Worm (Caenorhabditis elegans): ENCODE measurements around the gene C07E3.4.
A peak's percentile ranks its signal among the peaks of the same experiment; 100 is the strongest.

Gene C07E3.4

ce11 chrII:10389038-10389437 is 28.5 kb downstream of the C07E3.4 start (continued):
- TF ChIP-seq set-16 (GFP tag; IDR thresholded peaks at IDR 0.05), result no peak
- TF ChIP-seq nhr-42 (GFP tag; IDR thresholded peaks at IDR 0.05), result 0 out of 2 replicates have a peak, but pooled peaks have one; percentile 26
- no peak for TF ChIP-seq egl-43 (GFP tag; IDR thresholded peaks at IDR 0.05)
- 0 out of 2 replicates have a peak, but pooled peaks have one; percentile 31 for TF ChIP-seq madf-9 (GFP tag; conservative IDR thresholded peaks at IDR 0.05)
- no peak for TF ChIP-seq Y5F2A.4 (GFP tag; optimal IDR thresholded peaks at IDR 0.05)
- peak; percentile 93 for TF ChIP-seq dve-1 (tag; optimal IDR thresholded peaks at IDR 0.05; ENCODE audit: insufficient read depth)
- peak; percentile 63 for TF ChIP-seq nhr-77 (tag; optimal IDR thresholded peaks at IDR 0.05)
- TF ChIP-seq skn-1 (tag; optimal IDR thresholded peaks at IDR 0.05), result no peak
- peak; percentile 54 for TF ChIP-seq gei-8 (GFP tag; optimal IDR thresholded peaks at IDR 0.05)
- peak; percentile 78 for TF ChIP-seq T20F7.1 (GFP tag; optimal IDR thresholded peaks at IDR 0.05)

- TF ChIP-seq ZK337.2 (GFP tag; IDR thresholded peaks at IDR 0.05) (no peak), nhr-48 (tag; optimal IDR thresholded peaks at IDR 0.05) (peak; percentile 75), set-16 (GFP tag; IDR thresholded peaks at IDR 0.05) (peak; percentile 26; the same call in 1 of the 2 replicates), T26A8.4 (GFP tag; IDR thresholded peaks at IDR 0.05) (peak; percentile 67), lin-38 (GFP tag; IDR thresholded peaks at IDR 0.05) (peak; percentile 32; the same call in 1 of the 2 replicates), dve-1 (tag; optimal IDR thresholded peaks at IDR 0.05; ENCODE audit: insufficient read depth) (peak; percentile 79), lin-1 (GFP tag; IDR thresholded peaks at IDR 0.05) (peak; percentile 82), hlh-11 (tag; optimal IDR thresholded peaks at IDR 0.05) (peak; percentile 94), nhr-77 (tag; optimal IDR thresholded peaks at IDR 0.05) (peak; percentile 75), ctbp-1 (GFP tag; IDR thresholded peaks at IDR 0.05) (peak; percentile 28; the same call in 1 of the 2 replicates), nhr-10 (tag; optimal IDR thresholded peaks at IDR 0.05) (no peak), mxl-3 (GFP tag; optimal IDR thresholded peaks at IDR 0.05) (peak; percentile 93), ces-1 (GFP tag; optimal IDR thresholded peaks at IDR 0.05) (no peak), lsy-2 (tag; optimal IDR thresholded peaks at IDR 0.05) (peak in 1 of 2 experiments; percentile 48), mdl-1 (tag; optimal IDR thresholded peaks at IDR 0.05) (peak in 1 of 2 experiments; percentile 69), mxl-2 (GFP tag; conservative IDR thresholded peaks at IDR 0.05) (peak; percentile 85), mep-1 (tag; optimal IDR thresholded peaks at IDR 0.05) (peak; percentile 45), daf-19 (GFP tag; conservative IDR thresholded peaks at IDR 0.05) (no peak), tra-1 (GFP tag; IDR thresholded peaks at IDR 0.05) (peak; percentile 87), nhr-102 (tag; optimal IDR thresholded peaks at IDR 0.05) (peak; percentile 53), daf-16 (GFP tag; optimal IDR thresholded peaks at IDR 0.05) (peak in 1 of 2 experiments; percentile 34), daf-16 (tag; optimal IDR thresholded peaks at IDR 0.05) (peak; percentile 89), R02D3.7 (tag; optimal IDR thresholded peaks at IDR 0.05) (no peak), nhr-6 (tag; optimal IDR thresholded peaks at IDR 0.05) (no peak), dmd-9 (GFP tag; IDR thresholded peaks at IDR 0.05) (no peak), hlh-30 (tag; optimal IDR thresholded peaks at IDR 0.05; ENCODE audit: insufficient read depth) (peak; percentile 81), ama-1 (optimal IDR thresholded peaks at IDR 0.05) (peak; percentile 56), nhr-25 (tag; optimal IDR thresholded peaks at IDR 0.05; ENCODE audit: borderline replicate concordance, insufficient read depth) (no peak), pha-4 (GFP tag; IDR thresholded peaks at IDR 0.05) (peak; percentile 24; the same call in 1 of the 2 replicates), pha-4 (tag; optimal IDR thresholded peaks at IDR 0.05) (peak; percentile 15), aha-1 (tag) (peak; percentile 98), Y48G9A.11 (GFP tag; IDR thresholded peaks at IDR 0.05) (no peak), zip-2 (tag; optimal IDR thresholded peaks at IDR 0.05) (peak; percentile 17), mes-2 (tag; optimal IDR thresholded peaks at IDR 0.05; ENCODE audit: poor library complexity, severe bottlenecking) (peak; percentile 51), madf-9 (GFP tag; conservative IDR thresholded peaks at IDR 0.05) (0 out of 2 replicates have a peak, but pooled peaks have one; percentile 15), ceh-62 (tag; optimal IDR thresholded peaks at IDR 0.05) (no peak), cey-2 (tag; optimal IDR thresholded peaks at IDR 0.05; ENCODE audit: borderline replicate concordance, insufficient read depth) (peak; percentile 52), nhr-42 (GFP tag; IDR thresholded peaks at IDR 0.05) (no peak), daf-8 (GFP tag; IDR thresholded peaks at IDR 0.05) (no peak), dmd-6 (GFP tag; IDR thresholded peaks at IDR 0.05) (peak; percentile 93), arid-1 (GFP tag; conservative IDR thresholded peaks at IDR 0.05) (0 out of 2 replicates have a peak, but pooled peaks have one; percentile 31), snpc-4 (tag; optimal IDR thresholded peaks at IDR 0.05) (no peak)
Measured at ce11 chrII:10389776-10390175, 29.2 kb downstream of the C07E3.4 start.
